Worm (Caenorhabditis elegans): ENCODE measurements around the gene B0035.22.

Gene B0035.22

ce11 chrIV:11314885-11315284 lies at the start of gene B0035.22, which contains the start of the genes B0035.3 and pfd-4:
TSS of gene B0035.22 (plus strand) at chrIV:11315153.
TSS of gene B0035.3 (minus strand) at chrIV:11314998.
TSS of gene pfd-4 (plus strand) at chrIV:11315207.
- no peak for TF ChIP-seq tbx-9 (tag; optimal IDR thresholded peaks at IDR 0.05; ENCODE audit: borderline replicate concordance)
- TF ChIP-seq let-607 (tag; optimal IDR thresholded peaks at IDR 0.05), result peak in 1 of 2 experiments; percentile 52
- TF ChIP-seq C17E4.6 (GFP tag; IDR thresholded peaks at IDR 0.05), result no peak
- TF ChIP-seq dox-1 (GFP tag; IDR thresholded peaks at IDR 0.05), result peak; percentile 45
- no peak for TF ChIP-seq ztf-3 (GFP tag; optimal IDR thresholded peaks at IDR 0.05)
- TF ChIP-seq unc-130 (GFP tag; optimal IDR thresholded peaks at IDR 0.05), result peak; percentile 50
- TF ChIP-seq mxl-1 (tag; optimal IDR thresholded peaks at IDR 0.05), result no peak
- TF ChIP-seq attf-5 (GFP tag; optimal IDR thresholded peaks at IDR 0.05), result no peak
- peak; percentile 10 for TF ChIP-seq snpc-3.4 (tag; optimal IDR thresholded peaks at IDR 0.05)
- no peak for TF ChIP-seq efl-1 (GFP tag; optimal IDR thresholded peaks at IDR 0.05)
- TF ChIP-seq bed-2 (GFP tag; IDR thresholded peaks at IDR 0.05), result no peak
- no peak for TF ChIP-seq F10E7.11 (tag; optimal IDR thresholded peaks at IDR 0.05)
- no peak for TF ChIP-seq dpl-1 (GFP tag; optimal IDR thresholded peaks at IDR 0.05)
- TF ChIP-seq lir-1 (GFP tag; conservative IDR thresholded peaks at IDR 0.05), result no peak
- peak; percentile 34; the same call in 1 of the 2 replicates for TF ChIP-seq madf-6 (GFP tag; IDR thresholded peaks at IDR 0.05)
- TF ChIP-seq tbp1 (GFP tag; optimal IDR thresholded peaks at IDR 0.05), result no peak
- TF ChIP-seq B0035.1 (tag; optimal IDR thresholded peaks at IDR 0.05), result no peak
- peak; percentile 35 for TF ChIP-seq ceh-27 (GFP tag; optimal IDR thresholded peaks at IDR 0.05)
- no peak for TF ChIP-seq Y56A3A.18 (GFP tag; IDR thresholded peaks at IDR 0.05)
- no peak for TF ChIP-seq nfya-2 (GFP tag; IDR thresholded peaks at IDR 0.05)
- no peak for TF ChIP-seq egl-18 (GFP tag; IDR thresholded peaks at IDR 0.05)
- peak; percentile 13 for TF ChIP-seq lin-40 (tag; optimal IDR thresholded peaks at IDR 0.05)
- TF ChIP-seq snpc-1.3 (tag; optimal IDR thresholded peaks at IDR 0.05; ENCODE audit: insufficient read depth), result no peak
- no peak for TF ChIP-seq xnd-1 (tag; optimal IDR thresholded peaks at IDR 0.05)
- TF ChIP-seq ZK185.1 (tag; optimal IDR thresholded peaks at IDR 0.05; ENCODE audit: poor library complexity, severe bottlenecking), result peak; percentile 62
- peak in 1 of 3 experiments; percentile 15 for TF ChIP-seq lin-35 (GFP tag; optimal IDR thresholded peaks at IDR 0.05)
- no peak for TF ChIP-seq B0019.2 (GFP tag; conservative IDR thresholded peaks at IDR 0.05)
- TF ChIP-seq pha-4 (tag; optimal IDR thresholded peaks at IDR 0.05), result no peak
- TF ChIP-seq rec-8 (tag; optimal IDR thresholded peaks at IDR 0.05), result peak in 1 of 2 experiments; percentile 2
- TF ChIP-seq madf-8 (GFP tag; conservative IDR thresholded peaks at IDR 0.05), result no peak
- 0 out of 2 replicates have a peak, but pooled peaks have one; percentile 52 for TF ChIP-seq let-526 (GFP tag; IDR thresholded peaks at IDR 0.05)
- no peak for TF ChIP-seq ceh-91 (GFP tag; IDR thresholded peaks at IDR 0.05)
- no peak for TF ChIP-seq egrh-3 (GFP tag; IDR thresholded peaks at IDR 0.05)

ce11 chrIV:11266090-11266489 lies 48.9 kb upstream of the B0035.22 start, which contains the start of gene col-127:
TSS of gene col-127 (minus strand) at chrIV:11266190.
- TF ChIP-seq tbp1 (GFP tag; optimal IDR thresholded peaks at IDR 0.05) (no peak), nfyb-1 (GFP tag; IDR thresholded peaks at IDR 0.05) (no peak), attf-3 (GFP tag; conservative IDR thresholded peaks at IDR 0.05) (no peak), attf-5 (GFP tag; optimal IDR thresholded peaks at IDR 0.05) (no peak), ets-4 (GFP tag; optimal IDR thresholded peaks at IDR 0.05) (no peak), athp-1 (tag; optimal IDR thresholded peaks at IDR 0.05) (no peak), atf-7 (tag; optimal IDR thresholded peaks at IDR 0.05) (no peak), gei-17 (GFP tag; optimal IDR thresholded peaks at IDR 0.05) (no peak), egl-18 (GFP tag; IDR thresholded peaks at IDR 0.05) (no peak), B0035.1 (tag; optimal IDR thresholded peaks at IDR 0.05) (no peak), dox-1 (GFP tag; IDR thresholded peaks at IDR 0.05) (no peak), dpl-1 (GFP tag; optimal IDR thresholded peaks at IDR 0.05) (no peak), ztf-26 (tag; optimal IDR thresholded peaks at IDR 0.05) (no peak), ztf-28 (GFP tag; IDR thresholded peaks at IDR 0.05) (no peak), sptf-2 (GFP tag; optimal IDR thresholded peaks at IDR 0.05) (no peak), snpc-4 (GFP tag; optimal IDR thresholded peaks at IDR 0.05) (no peak), snpc-4 (tag; optimal IDR thresholded peaks at IDR 0.05) (no peak), ceh-100 (GFP tag; IDR thresholded peaks at IDR 0.05) (no peak), snpc-1.3 (tag; optimal IDR thresholded peaks at IDR 0.05; ENCODE audit: insufficient read depth) (no peak), ZK185.1 (tag; optimal IDR thresholded peaks at IDR 0.05; ENCODE audit: poor library complexity, severe bottlenecking) (no peak), hmg-20 (GFP tag; IDR thresholded peaks at IDR 0.05) (no peak)
